Fruit fly (Drosophila melanogaster): ENCODE results near the gene dpr16.

Gene dpr16

DNA sequence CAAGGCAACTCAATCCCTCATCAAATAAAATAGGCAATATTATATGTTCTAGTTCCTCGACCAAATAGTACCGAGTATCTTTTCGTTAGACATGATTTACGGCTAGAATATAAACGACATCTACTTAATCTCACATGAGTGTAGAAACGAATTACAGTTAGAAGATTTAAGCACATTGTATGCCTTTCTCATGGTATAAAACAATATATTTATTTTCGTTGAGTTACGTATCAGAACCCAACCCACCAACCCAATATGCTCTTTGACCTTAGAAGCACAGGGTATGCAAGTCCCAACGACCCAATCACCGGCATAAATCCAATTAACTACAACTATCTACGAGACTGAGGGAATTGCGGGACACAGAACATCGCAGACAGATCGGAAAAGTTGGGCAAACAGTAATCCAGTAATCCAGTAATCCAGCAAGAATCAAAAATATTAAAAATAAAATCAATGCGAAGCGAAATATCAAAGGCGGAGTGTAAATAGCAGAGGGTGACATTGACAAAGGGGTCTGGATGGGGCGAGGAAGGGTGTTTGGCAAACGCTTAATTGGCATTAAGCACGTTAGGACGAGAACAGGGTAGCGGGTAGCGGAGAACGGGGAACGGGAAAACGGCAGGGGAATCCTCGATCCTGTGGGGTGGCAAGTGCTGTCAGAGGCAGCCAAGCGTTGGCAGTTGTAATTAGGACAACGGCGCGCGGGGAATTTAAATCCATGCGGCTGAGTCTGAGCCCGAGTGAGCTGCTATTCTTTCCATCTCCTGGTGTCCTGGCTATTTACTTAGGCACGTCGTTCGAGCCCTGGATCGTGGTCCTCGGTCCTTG is 28.2 kb upstream of the dpr16 start (continued):
- TF ChIP-seq nerfin-1 (tag; optimal IDR thresholded peaks at IDR 0.05) (peak; percentile 62), Oli (tag; optimal IDR thresholded peaks at IDR 0.05) (peak; percentile 5), Ets65A (GFP tag) (peak; percentile 61), Dref (GFP tag; IDR thresholded peaks at IDR 0.05) (no peak), peb (GFP tag; IDR thresholded peaks at IDR 0.05) (no peak), mirr (GFP tag; optimal IDR thresholded peaks at IDR 0.05) (no peak), chm (GFP tag; IDR thresholded peaks at IDR 0.05) (0 out of 2 replicates have a peak, but pooled peaks have one; percentile 20), CoRest (tag; optimal IDR thresholded peaks at IDR 0.05) (peak; percentile 0), CG1603 (tag; optimal IDR thresholded peaks at IDR 0.05) (peak; percentile 44), psq (GFP tag; optimal IDR thresholded peaks at IDR 0.05) (no peak), lov (optimal IDR thresholded peaks at IDR 0.05) (no peak), lov (GFP tag; IDR thresholded peaks at IDR 0.05) (no peak), scrt (GFP tag; optimal IDR thresholded peaks at IDR 0.05) (no peak), CG7839 (tag; optimal IDR thresholded peaks at IDR 0.05) (peak; percentile 37), YL-1 (GFP tag; optimal IDR thresholded peaks at IDR 0.05) (no peak), MTF-1 (GFP tag; optimal IDR thresholded peaks at IDR 0.05; ENCODE audit: borderline replicate concordance) (no peak), Sin3A (optimal IDR thresholded peaks at IDR 0.05) (no peak), Hr51 (GFP tag; optimal IDR thresholded peaks at IDR 0.05) (peak in 1 of 2 experiments; percentile 36), seq (GFP tag; IDR thresholded peaks at IDR 0.05) (no peak), CG10959 (GFP tag; IDR thresholded peaks at IDR 0.05) (no peak), CG14965 (GFP tag; optimal IDR thresholded peaks at IDR 0.05; ENCODE audit: borderline replicate concordance) (no peak), CG18262 (tag; optimal IDR thresholded peaks at IDR 0.05) (peak; percentile 31), pan (optimal IDR thresholded peaks at IDR 0.05) (peak in 1 of 2 experiments; percentile 39), pan (GFP tag; optimal IDR thresholded peaks at IDR 0.05 in 1 of 2, IDR thresholded peaks at IDR 0.05 in 1 of 2) (peak in 1 of 2 experiments; percentile 15), bbx (GFP tag; IDR thresholded peaks at IDR 0.05; ENCODE audit: partially characterized antibody) (no peak), ara (GFP tag; IDR thresholded peaks at IDR 0.05) (no peak), CG33557 (GFP tag; optimal IDR thresholded peaks at IDR 0.05) (no peak), disco-r (GFP tag; optimal IDR thresholded peaks at IDR 0.05) (no peak), jumu (GFP tag; optimal IDR thresholded peaks at IDR 0.05) (peak; percentile 13)

DNA sequence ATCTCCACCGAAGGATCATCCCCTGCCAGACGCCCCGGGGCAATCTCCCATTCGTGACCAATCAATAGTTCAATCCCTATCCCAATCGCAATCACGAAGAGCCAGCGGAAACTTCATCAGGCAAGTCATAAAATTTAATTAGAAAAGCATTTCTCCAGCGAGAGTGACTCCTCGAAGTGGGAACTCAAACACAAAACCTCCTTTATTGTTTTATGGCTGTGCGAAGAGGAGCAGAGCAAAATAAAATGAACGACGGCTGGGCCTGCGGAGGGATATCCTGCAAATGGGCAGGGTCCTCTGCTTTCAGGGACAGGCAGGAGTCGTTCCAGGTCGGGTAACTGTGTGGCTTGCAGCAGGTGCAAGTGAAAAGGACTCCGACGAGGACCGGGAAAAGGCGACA is 25.8 kb upstream of the dpr16 start:
- no peak for TF ChIP-seq esg (GFP tag; conservative IDR thresholded peaks at IDR 0.05)
- peak; percentile 41 for TF ChIP-seq D (optimal IDR thresholded peaks at IDR 0.05)
- no peak for TF ChIP-seq D (GFP tag; optimal IDR thresholded peaks at IDR 0.05)
- TF ChIP-seq CG3065 (GFP tag; optimal IDR thresholded peaks at IDR 0.05): no peak
- TF ChIP-seq CG18011 (GFP tag; optimal IDR thresholded peaks at IDR 0.05): no peak
- TF ChIP-seq CG8281 (tag; optimal IDR thresholded peaks at IDR 0.05): no peak
- TF ChIP-seq CG7271 (tag; optimal IDR thresholded peaks at IDR 0.05): peak; percentile 59
- TF ChIP-seq H2.0 (GFP tag; IDR thresholded peaks at IDR 0.05): no peak
- no peak for TF ChIP-seq E2f1 (GFP tag; IDR thresholded peaks at IDR 0.05)
- TF ChIP-seq sens (GFP tag): peak; percentile 28
- TF ChIP-seq Med (GFP tag): peak; percentile 7
- TF ChIP-seq sd (tag; optimal IDR thresholded peaks at IDR 0.05): no peak
- no peak for TF ChIP-seq Dip3 (GFP tag; optimal IDR thresholded peaks at IDR 0.05)
- TF ChIP-seq chm (GFP tag; IDR thresholded peaks at IDR 0.05): peak; percentile 36; the same call in 1 of the 2 replicates
- peak; percentile 96 for TF ChIP-seq cad (GFP tag; optimal IDR thresholded peaks at IDR 0.05)
- TF ChIP-seq cas (GFP tag; IDR thresholded peaks at IDR 0.05): no peak
- no peak for TF ChIP-seq CG9727 (GFP tag; optimal IDR thresholded peaks at IDR 0.05)
- no peak for TF ChIP-seq Dref (GFP tag; IDR thresholded peaks at IDR 0.05)
- TF ChIP-seq gsb-n (tag; optimal IDR thresholded peaks at IDR 0.05): peak; percentile 20
- no peak for TF ChIP-seq CG9932 (GFP tag; IDR thresholded peaks at IDR 0.05)
- no peak for TF ChIP-seq CG1233 (GFP tag; optimal IDR thresholded peaks at IDR 0.05)
- TF ChIP-seq ac (GFP tag; optimal IDR thresholded peaks at IDR 0.05): peak; percentile 39
- TF ChIP-seq zen (tag; optimal IDR thresholded peaks at IDR 0.05): peak; percentile 28
- peak in 1 of 2 experiments; percentile 66 for TF ChIP-seq tll (GFP tag; optimal IDR thresholded peaks at IDR 0.05)

Data from whole organism, embryonic.